Worm (Caenorhabditis elegans): ENCODE results near the gene C03B1.14.

ce11 chrX:6350016-6350415 is 10.5 kb downstream of the C03B1.14 start, which contains the start of gene C03B1.6:
- no peak for TF ChIP-seq ztf-11 (tag; optimal IDR thresholded peaks at IDR 0.05)
- TF ChIP-seq pag-3 (tag; optimal IDR thresholded peaks at IDR 0.05; ENCODE audit: borderline replicate concordance, insufficient read depth): no peak

Data from whole organism, L1 larva.